Fruit fly (Drosophila melanogaster) whole organism, embryonic: ENCODE measurements around the gene Zip88E.

Source experiments
- Atf6 ChIP-seq: fragments of 200-800 bp; sonication (Bioruptor generic); IDR thresholded peaks from 2 replicates; pipeline ENCODE4 v1.3.6; 2022; ENCODE audit warnings: missing biosample characterization, missing genetic modification characterization
- CG11093 ChIP-seq: fragments of 200-800 bp; sonication (Bioruptor generic); IDR thresholded peaks from 3 replicates; pipeline ENCODE4 v1.3.6; 2022; ENCODE audit warnings: missing biosample characterization, missing genetic modification characterization
- CG12769 ChIP-seq: fragments of 200-800 bp; sonication (Bioruptor generic); optimal IDR thresholded peaks from 2 replicates; lab custom pipeline; 2019; ENCODE audit warnings: missing biosample characterization, mild to moderate bottlenecking, missing genetic modification characterization, moderate library complexity
- CG1529 ChIP-seq: fragments of 200-800 bp; sonication (Bioruptor generic); optimal IDR thresholded peaks from 3 replicates; lab custom pipeline; 2018; ENCODE audit warnings: missing biosample characterization, missing genetic modification characterization
- CG15479 ChIP-seq: fragments of 200-800 bp; sonication (Bioruptor generic); optimal IDR thresholded peaks from 3 replicates; lab custom pipeline; 2019; ENCODE audit warnings: missing biosample characterization, mild to moderate bottlenecking, missing genetic modification characterization, moderate library complexity
- CG17361 ChIP-seq: fragments of 200-800 bp; sonication (Bioruptor generic); IDR thresholded peaks from 3 replicates; pipeline ENCODE4 v1.3.6; 2022; ENCODE audit warnings: missing biosample characterization, missing genetic modification characterization
- CG17385 ChIP-seq: fragments of 200-800 bp; sonication (Bioruptor generic); optimal IDR thresholded peaks from 3 replicates; lab custom pipeline; 2018; ENCODE audit warnings: missing biosample characterization, mild to moderate bottlenecking, missing genetic modification characterization
- CG17568 ChIP-seq: fragments of 200-800 bp; sonication (Bioruptor generic); optimal IDR thresholded peaks from 2 replicates; lab custom pipeline; 2018; ENCODE audit warnings: missing biosample characterization, mild to moderate bottlenecking, missing genetic modification characterization, moderate library complexity
- CG1832 ChIP-seq: fragments of 200-800 bp; sonication (Bioruptor generic); optimal IDR thresholded peaks from 2 replicates; lab custom pipeline; 2017; ENCODE audit warnings: missing biosample characterization, mild to moderate bottlenecking, missing genetic modification characterization, inconsistent platforms
- CG18599 ChIP-seq: fragments of 200-800 bp; sonication (Bioruptor generic); optimal IDR thresholded peaks from 3 replicates; lab custom pipeline; 2017; ENCODE audit warnings: missing biosample characterization, missing genetic modification characterization, mild to moderate bottlenecking, moderate library complexity, missing genetic modification reagents
- CG2202 ChIP-seq: fragments of 200-800 bp; sonication (Bioruptor generic); optimal IDR thresholded peaks from 2 replicates; lab custom pipeline; 2018; ENCODE audit warnings: missing biosample characterization, mild to moderate bottlenecking, missing genetic modification characterization
- CG3163 ChIP-seq: fragments of 200-800 bp; sonication (Bioruptor generic); optimal IDR thresholded peaks from 3 replicates; lab custom pipeline; 2016; ENCODE audit warnings: missing biosample characterization, missing genetic modification characterization
- CG3281 ChIP-seq: fragments of 200-800 bp; sonication (Bioruptor generic); optimal IDR thresholded peaks from 3 replicates; lab custom pipeline; 2017; ENCODE audit warnings: missing biosample characterization, mild to moderate bottlenecking, missing genetic modification characterization
- CG33213 ChIP-seq: fragments of 200-800 bp; sonication (Bioruptor generic); optimal IDR thresholded peaks from 3 replicates; lab custom pipeline; 2016; ENCODE audit warnings: missing biosample characterization, missing genetic modification characterization
- CG34376 ChIP-seq: fragments of 200-800 bp; sonication (Bioruptor generic); optimal IDR thresholded peaks from 2 replicates; lab custom pipeline; 2018; ENCODE audit warnings: missing biosample characterization, mild to moderate bottlenecking, missing genetic modification characterization
- CG3847 ChIP-seq: fragments of 200-800 bp; sonication (Bioruptor generic); IDR thresholded peaks from 2 replicates; pipeline ENCODE4 v1.3.6; 2022; ENCODE audit warnings: missing biosample characterization, missing genetic modification characterization
- CG6254 ChIP-seq: fragments of 200-800 bp; sonication (Bioruptor generic); optimal IDR thresholded peaks from 3 replicates; lab custom pipeline; 2017; ENCODE audit warnings: mild to moderate bottlenecking, missing biosample characterization, missing genetic modification reagents, missing genetic modification characterization
- Chrac-16 ChIP-seq: fragments of 200-800 bp; sonication (Bioruptor generic); optimal IDR thresholded peaks from 3 replicates; lab custom pipeline; 2016; ENCODE audit warnings: missing biosample characterization, missing genetic modification characterization
- Doc3 ChIP-seq: fragments of 200-800 bp; sonication (Bioruptor generic); IDR thresholded peaks from 3 replicates; pipeline ENCODE4 v1.3.6; 2022; ENCODE audit warnings: missing biosample characterization, missing genetic modification characterization; ENCODE audit not compliant: partially characterized antibody
- Dp ChIP-seq: fragments of 200-800 bp; sonication (Bioruptor generic); optimal IDR thresholded peaks from 2 replicates; lab custom pipeline; 2018; ENCODE audit warnings: missing biosample characterization, mild to moderate bottlenecking, missing genetic modification characterization, moderate library complexity
- Elba2 ChIP-seq: fragments of 200-800 bp; sonication (Bioruptor generic); optimal IDR thresholded peaks from 3 replicates; lab custom pipeline; 2016; ENCODE audit warnings: missing biosample characterization, missing genetic modification characterization
- Fer1 ChIP-seq: fragments of 200-800 bp; sonication (Bioruptor generic); optimal IDR thresholded peaks from 2 replicates; lab custom pipeline; 2017; ENCODE audit warnings: missing biosample characterization, mild to moderate bottlenecking, missing genetic modification characterization
- Gsc ChIP-seq: fragments of 200-800 bp; sonication (Bioruptor generic); IDR thresholded peaks from 2 replicates; pipeline ENCODE4 v1.3.6; 2022; ENCODE audit warnings: missing biosample characterization, missing genetic modification characterization
- Hand ChIP-seq: fragments of 200-800 bp; sonication (Bioruptor generic); optimal IDR thresholded peaks from 2 replicates; lab custom pipeline; 2017; ENCODE audit warnings: mild to moderate bottlenecking, missing biosample characterization, missing genetic modification reagents, missing genetic modification characterization
- HmgZ ChIP-seq: fragments of 200-800 bp; sonication (Bioruptor generic); optimal IDR thresholded peaks from 2 replicates; lab custom pipeline; 2018; ENCODE audit warnings: missing biosample characterization, mild to moderate bottlenecking, missing genetic modification characterization
- Hmr ChIP-seq: fragments of 200-800 bp; sonication (Bioruptor generic); optimal IDR thresholded peaks from 3 replicates; lab custom pipeline; 2017; ENCODE audit warnings: mild to moderate bottlenecking, missing biosample characterization, missing genetic modification reagents, missing genetic modification characterization
- Hsf ChIP-seq: fragments of 200-800 bp; sonication (Bioruptor generic); optimal IDR thresholded peaks from 3 replicates; lab custom pipeline; 2016; ENCODE audit warnings: missing biosample characterization, missing genetic modification characterization
- Kr ChIP-seq: fragments of 200-800 bp; sonication (Bioruptor generic); optimal IDR thresholded peaks from 2 replicates; lab custom pipeline; 2017; ENCODE audit warnings: missing biosample characterization, mild to moderate bottlenecking, missing genetic modification characterization
- Pdp1 ChIP-seq, 2 experiments: fragments of 200-800 bp; sonication (Bioruptor generic); optimal IDR thresholded peaks; 3 replicates each; lab custom pipeline; 2016; ENCODE audit warnings: missing biosample characterization in 2 of 2, missing genetic modification characterization in 2 of 2, mild to moderate bottlenecking in 1 of 2, moderate library complexity in 1 of 2
- Ssrp ChIP-seq: fragments of 200-800 bp; sonication (Bioruptor generic); optimal IDR thresholded peaks from 2 replicates; lab custom pipeline; 2018; ENCODE audit warnings: missing biosample characterization, mild to moderate bottlenecking, missing genetic modification characterization, moderate library complexity
- Trl ChIP-seq, 3 experiments: fragments of >200 bp in 2 of 3; fragments of 200-800 bp in 1 of 3; sonication (Bioruptor generic) in 1 of 3; optimal IDR thresholded peaks; 2 replicates in 1 of 3; 3 replicates in 2 of 3; lab custom pipeline; 2016 to 2017; ENCODE audit warnings: missing biosample characterization in 1 of 3, missing genetic modification characterization in 1 of 3
- bsh ChIP-seq, 2 experiments: fragments of 200-800 bp; sonication (Bioruptor generic); optimal IDR thresholded peaks; 2 replicates each; lab custom pipeline; 2017 to 2018; ENCODE audit warnings: mild to moderate bottlenecking in 2 of 2, missing biosample characterization in 2 of 2, missing genetic modification characterization in 2 of 2, moderate library complexity in 1 of 2
- dysf ChIP-seq: fragments of 200-800 bp; sonication (Bioruptor generic); IDR thresholded peaks from 3 replicates; pipeline ENCODE4 v1.3.6; 2022; ENCODE audit warnings: missing biosample characterization, missing genetic modification characterization
- grn ChIP-seq: fragments of 200-800 bp; sonication (Bioruptor generic); optimal IDR thresholded peaks from 3 replicates; lab custom pipeline; 2017; ENCODE audit warnings: missing biosample characterization, missing genetic modification characterization
- ham ChIP-seq: fragments of 200-800 bp; sonication (Bioruptor generic); IDR thresholded peaks from 2 replicates; pipeline ENCODE4 v1.3.6; 2022; ENCODE audit warnings: missing biosample characterization, missing genetic modification characterization
- kni ChIP-seq: fragments of 200-800 bp; sonication (Bioruptor generic); optimal IDR thresholded peaks from 3 replicates; lab custom pipeline; 2017; ENCODE audit warnings: mild to moderate bottlenecking, missing biosample characterization, missing genetic modification reagents, missing genetic modification characterization
- nau ChIP-seq: fragments of 200-800 bp; sonication (Bioruptor generic); optimal IDR thresholded peaks from 3 replicates; lab custom pipeline; 2017; ENCODE audit warnings: missing biosample characterization, mild to moderate bottlenecking, missing genetic modification characterization, missing genetic modification reagents
- nmo ChIP-seq: fragments of 200-800 bp; sonication (Bioruptor generic); optimal IDR thresholded peaks from 2 replicates; lab custom pipeline; 2018; ENCODE audit warnings: missing biosample characterization, mild to moderate bottlenecking, missing genetic modification characterization, moderate library complexity
- prd ChIP-seq, 3 experiments: fragments of >200 bp in 2 of 3; fragments of 200-800 bp in 1 of 3; sonication (Bioruptor generic) in 1 of 3; optimal IDR thresholded peaks in 2 of 3; IDR thresholded peaks in 1 of 3; 2 replicates in 2 of 3; 3 replicates in 1 of 3; pipeline versions ENCODE4 v1.3.6 to Lab custom; 2017 to 2022; ENCODE audit warnings: missing biosample characterization in 1 of 3, missing genetic modification characterization in 1 of 3
- pros ChIP-seq: fragments of 200-800 bp; sonication (Bioruptor generic); optimal IDR thresholded peaks from 3 replicates; lab custom pipeline; 2019; ENCODE audit warnings: missing biosample characterization, mild to moderate bottlenecking, missing genetic modification characterization, moderate library complexity
- salm ChIP-seq: fragments of 200-800 bp; sonication (Bioruptor generic); optimal IDR thresholded peaks from 2 replicates; lab custom pipeline; 2018; ENCODE audit warnings: missing biosample characterization, mild to moderate bottlenecking, missing genetic modification characterization
- sc ChIP-seq, 3 experiments: fragments of >200 bp in 2 of 3; fragments of 200-800 bp in 1 of 3; sonication (Bioruptor generic) in 1 of 3; optimal IDR thresholded peaks; 2 replicates in 2 of 3; 3 replicates in 1 of 3; lab custom pipeline; 2017; ENCODE audit warnings: mild to moderate bottlenecking in 1 of 3, missing biosample characterization in 1 of 3, missing genetic modification characterization in 1 of 3, missing genetic modification reagents in 1 of 3
- sd ChIP-seq: fragments of 200-800 bp; sonication (Bioruptor generic); optimal IDR thresholded peaks from 3 replicates; lab custom pipeline; 2018; ENCODE audit warnings: missing biosample characterization, mild to moderate bottlenecking, missing genetic modification characterization, moderate library complexity
- shn ChIP-seq: fragments of 200-800 bp; sonication (Bioruptor generic); optimal IDR thresholded peaks from 3 replicates; lab custom pipeline; 2016; ENCODE audit warnings: missing biosample characterization, missing genetic modification characterization
- sug ChIP-seq: fragments of 200-800 bp; optimal IDR thresholded peaks from 2 replicates; lab custom pipeline; 2019; ENCODE audit warnings: missing biosample characterization, mild to moderate bottlenecking, missing genetic modification characterization, moderate library complexity
- yki ChIP-seq: fragments of >200 bp; optimal IDR thresholded peaks from 3 replicates; lab custom pipeline; 2018

Zip88E gene

dm6 chr3R:15290642-15291118, 22.2 kb downstream of the Zip88E start, which contains the start of gene CG45218 (continued):
- TF ChIP-seq prd (optimal IDR thresholded peaks at IDR 0.05; lab: Kevin White, UChicago) (no peak), prd (GFP tag; IDR thresholded peaks at IDR 0.05; lab: Robert Waterston, UW) (no peak), CG17361 (no peak), dysf (GFP tag; lab: Robert Waterston, UW) (no peak), nau (GFP tag; lab: Kevin White, UChicago) (no peak), shn (GFP tag; lab: Kevin White, UChicago) (no peak), CG2202 (tag; lab: Kevin White, UChicago) (no peak), Chrac-16 (GFP tag; lab: Kevin White, UChicago) (no peak)
- TF ChIP-seq, all 482 proteins: peak for 48

- no peak for TF ChIP-seq Ssrp
- peak; percentile 99 for TF ChIP-seq CG6254 (GFP tag; lab: Kevin White, UChicago)
- peak in 1 of 2 experiments; percentile 54 for TF ChIP-seq Pdp1 (GFP tag; optimal IDR thresholded peaks at IDR 0.05; lab: Kevin White, UChicago)
- peak; percentile 98 to 99 for TF ChIP-seq Trl (optimal IDR thresholded peaks at IDR 0.05; lab: Kevin White, UChicago)
- peak; percentile 42 for TF ChIP-seq Trl (GFP tag; optimal IDR thresholded peaks at IDR 0.05; lab: Kevin White, UChicago)
- no peak for TF ChIP-seq CG33213 (GFP tag; lab: Kevin White, UChicago)
- TF ChIP-seq yki (lab: Kevin White, UChicago), result peak; percentile 71
- TF ChIP-seq CG34376 (GFP tag; lab: Kevin White, UChicago), result peak; percentile 38
- peak; percentile 49 for TF ChIP-seq CG15479 (GFP tag; lab: Kevin White, UChicago)
- peak; percentile 17 for TF ChIP-seq CG17385 (GFP tag; lab: Kevin White, UChicago)
- TF ChIP-seq CG11093 (GFP tag; lab: Robert Waterston, UW), result no peak
- no peak for TF ChIP-seq Gsc
- peak; percentile 44 for TF ChIP-seq CG18599 (GFP tag; lab: Kevin White, UChicago)
- TF ChIP-seq pros, result peak; percentile 91
- no peak for TF ChIP-seq Dp (GFP tag; lab: Kevin White, UChicago)
- TF ChIP-seq sug (tag; lab: Kevin White, UChicago), result peak; percentile 33
- TF ChIP-seq sd, result no peak
- no peak for TF ChIP-seq CG1529 (GFP tag; lab: Kevin White, UChicago)
- peak in 1 of 2 experiments; percentile 31 for TF ChIP-seq bsh (GFP tag; optimal IDR thresholded peaks at IDR 0.05; lab: Kevin White, UChicago)
- peak; percentile 93 for TF ChIP-seq CG3163 (GFP tag; lab: Kevin White, UChicago)
- TF ChIP-seq CG3281 (GFP tag; lab: Kevin White, UChicago), result peak; percentile 12
- TF ChIP-seq salm, result peak; percentile 10
- TF ChIP-seq Hsf (GFP tag; lab: Kevin White, UChicago), result no peak
- TF ChIP-seq Hmr (GFP tag; lab: Kevin White, UChicago), result peak; percentile 23
- no peak for TF ChIP-seq Atf6 (GFP tag; lab: Robert Waterston, UW)
- peak; percentile 59 for TF ChIP-seq HmgZ (tag; lab: Kevin White, UChicago)
- no peak for TF ChIP-seq sc (optimal IDR thresholded peaks at IDR 0.05; lab: Kevin White, UChicago)
- no peak for TF ChIP-seq sc (GFP tag; optimal IDR thresholded peaks at IDR 0.05; lab: Kevin White, UChicago)
- TF ChIP-seq Doc3 (GFP tag; lab: Robert Waterston, UW), result no peak
- TF ChIP-seq Kr (GFP tag; lab: Kevin White, UChicago), result peak; percentile 20
- no peak for TF ChIP-seq ham (GFP tag; lab: Robert Waterston, UW)
- TF ChIP-seq nmo (GFP tag; lab: Kevin White, UChicago), result no peak
- no peak for TF ChIP-seq Hand (GFP tag; lab: Kevin White, UChicago)
- TF ChIP-seq Elba2 (GFP tag; lab: Kevin White, UChicago), result peak; percentile 37
- TF ChIP-seq grn (GFP tag; lab: Kevin White, UChicago), result peak; percentile 23
- peak; percentile 27 for TF ChIP-seq CG17568 (GFP tag; lab: Kevin White, UChicago)
- peak; percentile 47 for TF ChIP-seq kni (GFP tag; lab: Kevin White, UChicago)
- TF ChIP-seq CG1832 (GFP tag; lab: Kevin White, UChicago), result peak; percentile 89
- peak; percentile 2 for TF ChIP-seq Fer1 (GFP tag; lab: Kevin White, UChicago)
- peak; percentile 63 for TF ChIP-seq CG12769
- no peak for TF ChIP-seq CG3847 (GFP tag; lab: Robert Waterston, UW)
These were observed 23.2 kb downstream of the Zip88E start for dm6 chr3R:15291551-15292223.
